Worm (Caenorhabditis elegans) whole organism, L3 larva: ENCODE results near the gene srj-54.

Experiments used
- ZK546.5 ChIP-seq: sonication (generic microtip); optimal IDR thresholded peaks from 2 replicates; lab custom pipeline; 2017; ENCODE audit warnings: missing biosample characterization, missing genetic modification characterization
- ama-1 ChIP-seq: fragments of 150-350 bp; optimal IDR thresholded peaks from 2 replicates; lab custom pipeline; 2018
- ceh-82 ChIP-seq: fragments of 150-350 bp; optimal IDR thresholded peaks from 2 replicates; lab custom pipeline; 2014; ENCODE audit warnings: missing biosample characterization, missing genetic modification characterization
- daf-12 ChIP-seq: fragments of 150-350 bp; optimal IDR thresholded peaks from 2 replicates; lab custom pipeline; 2014; ENCODE audit warnings: missing biosample characterization, missing genetic modification reagents, missing genetic modification characterization
- egl-27 ChIP-seq: sonication (generic microtip); optimal IDR thresholded peaks from 4 replicates; lab custom pipeline; 2017; ENCODE audit warnings: missing biosample characterization, missing genetic modification reagents, missing genetic modification characterization
- elt-2 ChIP-seq: sonication (generic microtip); optimal IDR thresholded peaks from 2 replicates; lab custom pipeline; 2016; ENCODE audit warnings: missing genetic modification reagents, mild to moderate bottlenecking, missing genetic modification characterization, missing compliant biosample characterization
- elt-3 ChIP-seq, 3 experiments: fragments of 150-350 bp in 1 of 3; sonication (generic microtip) in 2 of 3; optimal IDR thresholded peaks; 2 replicates in 2 of 3; 4 replicates in 1 of 3; lab custom pipeline; 2014 to 2017; ENCODE audit warnings: missing biosample characterization in 3 of 3, missing genetic modification characterization in 3 of 3
- fkh-10 ChIP-seq: sonication (generic microtip); optimal IDR thresholded peaks from 2 replicates; lab custom pipeline; 2017; ENCODE audit warnings: missing biosample characterization, missing genetic modification reagents, missing genetic modification characterization
- fkh-2 ChIP-seq: fragments of 150-350 bp; optimal IDR thresholded peaks from 2 replicates; lab custom pipeline; 2014; ENCODE audit warnings: missing biosample characterization, missing genetic modification reagents, missing genetic modification characterization
- fos-1 ChIP-seq: fragments of 150-350 bp; optimal IDR thresholded peaks from 2 replicates; lab custom pipeline; 2014; ENCODE audit warnings: missing biosample characterization, missing genetic modification characterization
- hmg-11 ChIP-seq: sonication (generic microtip); optimal IDR thresholded peaks from 2 replicates; lab custom pipeline; 2016; ENCODE audit warnings: missing genetic modification characterization, missing compliant biosample characterization
- mdl-1 ChIP-seq: fragments of 150-350 bp; optimal IDR thresholded peaks from 2 replicates; lab custom pipeline; 2014; ENCODE audit warnings: missing biosample characterization, missing genetic modification characterization
- mml-1 ChIP-seq: fragments of 150-350 bp; sonication (generic microtip); optimal IDR thresholded peaks from 3 replicates; lab custom pipeline; 2014; ENCODE audit warnings: missing biosample characterization, missing genetic modification characterization
- nfya-1 ChIP-seq: sonication (generic microtip); optimal IDR thresholded peaks from 2 replicates; lab custom pipeline; 2017; ENCODE audit warnings: missing genetic modification characterization, mild to moderate bottlenecking, missing compliant biosample characterization, antibody characterized with exemption, moderate library complexity; ENCODE audit not compliant: insufficient read depth
- nhr-11 ChIP-seq: fragments of 150-350 bp; optimal IDR thresholded peaks from 2 replicates; lab custom pipeline; 2014; ENCODE audit warnings: missing biosample characterization, missing genetic modification characterization
- nhr-237 ChIP-seq: fragments of 150-350 bp; optimal IDR thresholded peaks from 2 replicates; lab custom pipeline; 2014; ENCODE audit warnings: missing biosample characterization, missing genetic modification characterization
- nhr-28 ChIP-seq: fragments of 150-350 bp; optimal IDR thresholded peaks from 2 replicates; lab custom pipeline; 2014; ENCODE audit warnings: missing biosample characterization, missing genetic modification characterization
- nhr-43 ChIP-seq: sonication (generic microtip); optimal IDR thresholded peaks from 2 replicates; lab custom pipeline; 2016; ENCODE audit warnings: mild to moderate bottlenecking, missing genetic modification characterization, missing compliant biosample characterization; ENCODE audit not compliant: poor library complexity, severe bottlenecking
- nhr-76 ChIP-seq: fragments of 150-350 bp; sonication (generic microtip); optimal IDR thresholded peaks from 5 replicates; lab custom pipeline; 2014; ENCODE audit warnings: missing biosample characterization, missing genetic modification characterization
- nhr-77 ChIP-seq: fragments of 150-350 bp; optimal IDR thresholded peaks from 2 replicates; lab custom pipeline; 2014; ENCODE audit warnings: missing biosample characterization, missing genetic modification characterization
- pqm-1 ChIP-seq: fragments of 150-350 bp; optimal IDR thresholded peaks from 2 replicates; lab custom pipeline; 2017; ENCODE audit warnings: missing biosample characterization, missing genetic modification characterization, inconsistent platforms
- sea-2 ChIP-seq: fragments of 150-350 bp; sonication (generic microtip); optimal IDR thresholded peaks from 4 replicates; lab custom pipeline; 2014; ENCODE audit warnings: missing biosample characterization, missing genetic modification reagents, missing genetic modification characterization
- tbx-2 ChIP-seq: sonication (generic microtip); optimal IDR thresholded peaks from 2 replicates; lab custom pipeline; 2016; ENCODE audit warnings: mild to moderate bottlenecking, missing genetic modification characterization, missing compliant biosample characterization
- unc-39 ChIP-seq: sonication (generic microtip); optimal IDR thresholded peaks from 4 replicates; lab custom pipeline; 2017; ENCODE audit warnings: missing biosample characterization, missing genetic modification characterization
- unc-62 ChIP-seq: fragments of 150-350 bp; sonication (generic microtip); optimal IDR thresholded peaks from 4 replicates; lab custom pipeline; 2014; ENCODE audit warnings: missing biosample characterization, missing genetic modification reagents, missing genetic modification characterization
- zag-1 ChIP-seq: fragments of 150-350 bp; optimal IDR thresholded peaks from 2 replicates; lab custom pipeline; 2014; ENCODE audit warnings: missing biosample characterization, missing genetic modification characterization
- ztf-4 ChIP-seq: fragments of 150-350 bp; optimal IDR thresholded peaks from 2 replicates; lab custom pipeline; 2014; ENCODE audit warnings: missing biosample characterization, missing genetic modification characterization

Gene srj-54

DNA sequence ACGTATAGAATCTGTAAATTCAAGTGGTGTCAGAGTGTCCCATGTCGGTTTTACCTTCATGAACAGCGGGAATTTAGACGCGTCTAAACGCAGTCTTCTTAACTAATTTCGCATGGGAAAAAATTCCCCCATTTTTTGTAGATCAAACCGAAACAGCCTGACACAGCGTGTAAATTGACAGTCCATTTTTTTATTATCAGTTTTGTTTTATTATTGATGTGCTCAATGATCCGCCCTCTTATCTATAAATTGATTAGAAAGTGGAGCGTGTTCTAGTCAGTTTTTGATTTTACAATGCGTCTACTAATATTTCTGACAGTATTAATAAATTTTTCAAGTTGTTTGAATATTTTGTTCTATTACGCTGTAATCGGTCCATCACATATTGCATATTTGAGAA is 10.6 kb downstream of the srj-54 start, which contains the start of gene ugt-53:
TSS of gene ugt-53 (plus strand) at position 273 of the 400 bp plus-strand sequence.
- TF ChIP-seq pqm-1 (tag; lab: Kevin White, UChicago) (peak; percentile 72), elt-2 (peak; percentile 82), sea-2 (GFP tag; lab: Kevin White, UChicago) (no peak), fkh-2 (tag; lab: Kevin White, UChicago) (no peak)

DNA sequence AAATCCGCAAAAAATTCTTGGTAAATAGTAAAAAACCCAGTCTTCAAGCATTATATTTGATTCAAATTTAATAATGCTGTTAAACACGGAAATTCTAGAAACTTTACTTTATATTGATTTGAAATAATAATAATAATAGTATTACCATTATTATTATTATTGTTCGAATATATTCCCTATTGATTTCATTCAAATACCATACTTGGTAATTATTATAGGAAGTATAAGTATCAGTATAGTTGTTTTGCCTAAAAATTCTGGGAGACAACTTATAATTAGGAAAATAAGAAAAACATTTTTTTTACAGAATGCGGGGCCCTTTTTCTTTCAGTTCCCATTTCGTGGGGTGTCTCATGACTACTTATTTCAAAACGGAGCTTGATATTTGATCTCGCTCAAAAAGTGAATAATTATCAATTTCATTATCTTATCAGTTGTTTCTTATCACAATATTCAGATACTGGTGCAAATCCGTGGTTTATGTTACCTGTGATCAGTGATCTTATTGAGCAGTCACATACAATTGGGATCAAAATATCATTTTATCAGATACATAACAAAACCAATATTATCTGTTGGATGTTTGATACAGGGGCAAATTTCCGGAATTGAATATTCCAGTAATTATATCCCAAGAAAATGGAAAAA is 11.2 kb downstream of the srj-54 start, which contains the start of gene srj-49:
TSS of gene srj-49 (minus strand) at position 51 of the 648 bp plus-strand sequence.
- TF ChIP-seq elt-2 (peak; percentile 90), nhr-237 (tag; lab: Kevin White, UChicago) (no peak), unc-39 (tag; lab: Kevin White, UChicago) (no peak), nhr-43 (no peak), pqm-1 (tag; lab: Kevin White, UChicago) (peak; percentile 84), mdl-1 (tag; lab: Kevin White, UChicago) (no peak), nhr-77 (tag; lab: Kevin White, UChicago) (no peak), daf-12 (tag; lab: Kevin White, UChicago) (no peak)
- TF ChIP-seq, all 47 proteins: peak for 2

DNA sequence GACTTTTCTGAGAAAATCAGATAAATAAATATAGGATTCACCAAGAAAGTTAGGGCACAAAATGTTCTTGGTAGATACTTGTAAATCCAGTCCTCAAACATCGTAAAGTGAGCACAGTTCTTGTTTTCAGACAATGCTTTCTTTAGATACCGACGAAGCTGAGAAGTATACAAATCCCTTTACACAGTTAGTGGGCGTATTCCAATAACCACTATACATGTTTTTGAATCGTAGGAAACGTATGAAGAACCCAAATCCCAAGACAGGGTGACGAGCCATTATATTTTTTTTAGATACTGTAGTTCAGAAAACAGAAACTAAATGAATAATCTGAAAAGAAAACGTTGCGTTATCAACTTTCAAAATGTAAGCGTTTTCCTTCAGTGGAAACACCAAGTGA is 13.9 kb downstream of the srj-54 start, which contains the start of gene srj-44:
TSS of gene srj-44 (minus strand) at position 101 of the 400 bp plus-strand sequence.
- TF ChIP-seq daf-12 (tag; lab: Kevin White, UChicago) (no peak), elt-3 (tag; optimal IDR thresholded peaks at IDR 0.05; lab: Kevin White, UChicago) (no peak), nhr-11 (tag; lab: Kevin White, UChicago) (no peak), pqm-1 (tag; lab: Kevin White, UChicago) (no peak), nhr-77 (tag; lab: Kevin White, UChicago) (no peak), hmg-11 (tag; lab: Kevin White, UChicago) (no peak), nhr-76 (tag; lab: Kevin White, UChicago) (no peak), nfya-1 (tag; lab: Kevin White, UChicago) (no peak), fos-1 (tag; lab: Kevin White, UChicago) (no peak)

DNA sequence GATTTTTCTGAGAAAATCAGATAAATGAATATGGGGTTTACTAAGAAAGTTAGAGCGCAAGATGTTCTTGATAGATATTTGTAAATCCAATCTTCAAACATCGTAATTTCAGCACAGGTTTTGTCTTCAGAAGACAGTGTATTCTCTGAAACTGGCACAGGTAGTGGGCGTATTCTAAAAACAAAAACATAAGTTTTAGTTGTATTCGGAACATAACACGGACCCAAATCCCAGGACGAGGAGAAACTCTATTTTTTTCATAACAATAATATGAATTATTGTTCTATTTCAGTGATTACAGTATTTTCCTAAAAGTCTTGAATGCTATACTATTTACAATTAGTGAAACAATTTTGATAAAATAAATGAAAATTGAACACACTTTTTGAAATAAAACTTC is 23.1 kb downstream of the srj-54 start, which contains the start of gene srj-45:
TSS of gene srj-45 (minus strand) at position 101 of the 400 bp plus-strand sequence.
- TF ChIP-seq ZK546.5 (tag; lab: Kevin White, UChicago) (no peak), ceh-82 (tag; lab: Kevin White, UChicago) (no peak), nhr-237 (tag; lab: Kevin White, UChicago) (no peak), ztf-4 (tag; lab: Kevin White, UChicago) (no peak), nhr-43 (no peak), nhr-28 (tag; lab: Kevin White, UChicago) (no peak), zag-1 (tag; lab: Kevin White, UChicago) (no peak), mml-1 (tag; lab: Kevin White, UChicago) (no peak), fos-1 (tag; lab: Kevin White, UChicago) (no peak)
- TF ChIP-seq, all 47 proteins: peak for 0

DNA sequence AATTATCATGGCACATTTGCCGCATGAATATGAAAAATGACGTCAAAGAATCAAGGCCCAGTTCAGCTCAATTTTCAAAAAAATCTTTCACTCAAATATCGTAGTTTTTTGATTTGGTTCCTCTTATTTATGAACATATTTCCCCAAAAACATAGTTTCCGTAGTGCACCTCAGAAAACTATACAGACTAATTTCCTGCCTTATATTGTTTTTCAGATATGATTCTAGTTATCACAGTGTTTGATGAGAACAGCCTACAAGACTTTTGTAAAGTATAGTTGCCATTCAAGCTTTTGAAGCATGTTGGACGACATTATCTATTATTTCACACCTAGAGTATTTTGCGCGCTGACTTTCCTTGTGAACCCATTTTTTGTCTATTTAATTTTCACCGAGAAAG is 27.0 kb downstream of the srj-54 start, which contains the start of gene srj-50:
TSS of gene srj-50 (plus strand) at position 301 of the 400 bp plus-strand sequence.
- no peak for TF ChIP-seq nfya-1 (tag; lab: Kevin White, UChicago)

DNA sequence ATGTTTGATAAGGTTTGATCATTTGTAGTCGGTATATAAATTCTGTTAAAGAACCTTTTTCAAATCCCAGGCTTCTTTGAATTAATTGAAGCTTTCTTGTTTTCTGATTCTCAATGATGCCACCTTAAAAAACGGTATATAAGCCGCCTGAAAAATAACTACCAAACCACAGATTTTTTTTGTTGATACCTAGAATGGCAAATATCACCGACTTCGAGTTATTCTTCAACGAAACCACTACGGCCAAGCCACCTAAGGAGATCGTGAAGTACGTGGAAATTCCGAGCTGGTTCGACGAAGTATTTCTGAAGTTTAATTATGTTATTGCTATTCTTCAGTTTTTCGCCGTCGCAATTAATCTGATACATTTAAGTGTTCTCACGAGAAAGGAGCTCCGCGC is 28.8 kb downstream of the srj-54 start, which contains the start of gene srw-2:
TSS of gene srw-2 (plus strand) at position 62 of the 400 bp plus-strand sequence.
- TF ChIP-seq elt-2 (no peak), nhr-76 (tag; lab: Kevin White, UChicago) (no peak), unc-62 (no peak), nhr-28 (tag; lab: Kevin White, UChicago) (no peak), ama-1 (lab: Kevin White, UChicago) (no peak), tbx-2 (tag; lab: Kevin White, UChicago) (no peak), fkh-10 (GFP tag; lab: Kevin White, UChicago) (no peak), fos-1 (tag; lab: Kevin White, UChicago) (no peak), egl-27 (tag; lab: Kevin White, UChicago) (no peak), nfya-1 (tag; lab: Kevin White, UChicago) (no peak)
